Fruit fly (Drosophila melanogaster): ENCODE data around the gene CG9018.

dm6 chr3L:2248335-2248734 is 11.5 kb upstream of the CG9018 start, which contains the start of gene CG32305:
- TF ChIP-seq Sp1 (GFP tag; optimal IDR thresholded peaks at IDR 0.05) (no peak), sv (GFP tag; optimal IDR thresholded peaks at IDR 0.05) (no peak), usp (GFP tag; optimal IDR thresholded peaks at IDR 0.05) (no peak), Myc (optimal IDR thresholded peaks at IDR 0.05) (no peak), br (GFP tag; optimal IDR thresholded peaks at IDR 0.05) (no peak), dsf (GFP tag; optimal IDR thresholded peaks at IDR 0.05; ENCODE audit: borderline replicate concordance) (no peak), tai (GFP tag; optimal IDR thresholded peaks at IDR 0.05) (no peak), fru (GFP tag; optimal IDR thresholded peaks at IDR 0.05) (no peak)

Data from whole organism, wandering third instar larva.